Fruit fly (Drosophila melanogaster): ENCODE measurements around the gene Hibch.

The Hibch gene

dm6 chr3R:15332994-15333393 is 24.0 kb upstream of the Hibch start, which contains the start of the genes Fkbp39 and Cyfip (continued):
- TF ChIP-seq CG2875 (GFP tag; optimal IDR thresholded peaks at IDR 0.05): no peak
- peak; percentile 59; the same call in 2 of the 3 replicates for TF ChIP-seq CG7963 (GFP tag; IDR thresholded peaks at IDR 0.05; ENCODE audit: partially characterized antibody)
- peak; percentile 80 for TF ChIP-seq CG42726 (GFP tag; IDR thresholded peaks at IDR 0.05; ENCODE audit: partially characterized antibody)
- 0 out of 2 replicates have a peak, but pooled peaks have one; percentile 5 for TF ChIP-seq crol (GFP tag; IDR thresholded peaks at IDR 0.05)
- TF ChIP-seq Eip74EF (GFP tag; optimal IDR thresholded peaks at IDR 0.05): no peak
- no peak for TF ChIP-seq Usf (GFP tag; optimal IDR thresholded peaks at IDR 0.05)
- TF ChIP-seq CG17186 (GFP tag; optimal IDR thresholded peaks at IDR 0.05): peak; percentile 98
- no peak for TF ChIP-seq Ssrp (tag; optimal IDR thresholded peaks at IDR 0.05)
- peak; percentile 36 for TF ChIP-seq Six4 (GFP tag; optimal IDR thresholded peaks at IDR 0.05)
- TF ChIP-seq CG12236 (GFP tag; optimal IDR thresholded peaks at IDR 0.05): no peak
- peak; percentile 87 for TF ChIP-seq jumu (GFP tag; optimal IDR thresholded peaks at IDR 0.05)
- TF ChIP-seq CG31441 (GFP tag; IDR thresholded peaks at IDR 0.05): no peak
- TF ChIP-seq ttk (GFP tag; IDR thresholded peaks at IDR 0.05): no peak
- no peak for TF ChIP-seq Ravus (GFP tag; IDR thresholded peaks at IDR 0.05)
- TF ChIP-seq chn (GFP tag; optimal IDR thresholded peaks at IDR 0.05): peak; percentile 8
- peak; percentile 14 for TF ChIP-seq gcm2 (GFP tag; optimal IDR thresholded peaks at IDR 0.05)
- TF ChIP-seq Doc3 (GFP tag; IDR thresholded peaks at IDR 0.05; ENCODE audit: partially characterized antibody): peak; percentile 64
- TF ChIP-seq ham (GFP tag; IDR thresholded peaks at IDR 0.05): no peak
- no peak for TF ChIP-seq CG1832 (GFP tag; optimal IDR thresholded peaks at IDR 0.05)
- TF ChIP-seq tup (GFP tag; optimal IDR thresholded peaks at IDR 0.05): no peak
- peak; percentile 57 for TF ChIP-seq D (optimal IDR thresholded peaks at IDR 0.05)
- TF ChIP-seq D (GFP tag; optimal IDR thresholded peaks at IDR 0.05): no peak
- no peak for TF ChIP-seq klu (GFP tag; IDR thresholded peaks at IDR 0.05)
- TF ChIP-seq CG6689 (GFP tag; IDR thresholded peaks at IDR 0.05): no peak
- no peak; the same call in 1 of the 2 replicates for TF ChIP-seq cas (GFP tag; IDR thresholded peaks at IDR 0.05)
- no peak for TF ChIP-seq CG4820 (GFP tag; optimal IDR thresholded peaks at IDR 0.05)
- 0 out of 3 replicates have a peak, but pooled peaks have one; percentile 27 for TF ChIP-seq ase (GFP tag; IDR thresholded peaks at IDR 0.05)
- no peak for TF ChIP-seq gce (GFP tag; IDR thresholded peaks at IDR 0.05)
- no peak for TF ChIP-seq exex (tag; optimal IDR thresholded peaks at IDR 0.05)
- peak; percentile 34 for TF ChIP-seq CG7786 (GFP tag; optimal IDR thresholded peaks at IDR 0.05)
- TF ChIP-seq CG30403 (GFP tag; optimal IDR thresholded peaks at IDR 0.05): peak; percentile 33
- peak; percentile 85 for TF ChIP-seq gro (GFP tag; optimal IDR thresholded peaks at IDR 0.05)
- no peak for TF ChIP-seq CG17612 (GFP tag; IDR thresholded peaks at IDR 0.05)
- TF ChIP-seq CG17359 (tag; optimal IDR thresholded peaks at IDR 0.05): peak; percentile 21
- TF ChIP-seq danr (GFP tag; IDR thresholded peaks at IDR 0.05): no peak
- no peak for TF ChIP-seq Hr39 (optimal IDR thresholded peaks at IDR 0.05)
- peak; percentile 81 for TF ChIP-seq pita (GFP tag; optimal IDR thresholded peaks at IDR 0.05)
- TF ChIP-seq fd96Cb (tag; optimal IDR thresholded peaks at IDR 0.05): no peak
- peak; percentile 66; the same call in 1 of the 2 replicates for TF ChIP-seq vvl (GFP tag; IDR thresholded peaks at IDR 0.05)
- TF ChIP-seq Dip2 (GFP tag; IDR thresholded peaks at IDR 0.05): no peak
- TF ChIP-seq Bgb (GFP tag; IDR thresholded peaks at IDR 0.05; ENCODE audit: partially characterized antibody): peak; percentile 90
- TF ChIP-seq br (optimal IDR thresholded peaks at IDR 0.05): no peak
- no peak; the same call in 1 of the 2 replicates for TF ChIP-seq sisA (GFP tag; IDR thresholded peaks at IDR 0.05)
- TF ChIP-seq Ets97D (GFP tag; optimal IDR thresholded peaks at IDR 0.05): peak; percentile 95
- TF ChIP-seq NK7.1 (GFP tag; optimal IDR thresholded peaks at IDR 0.05): no peak
- no peak for TF ChIP-seq CG12299 (tag; optimal IDR thresholded peaks at IDR 0.05)
- peak; percentile 2 for TF ChIP-seq CG13296 (GFP tag; optimal IDR thresholded peaks at IDR 0.05)
- TF ChIP-seq CG12391 (tag; optimal IDR thresholded peaks at IDR 0.05): peak; percentile 64
- TF ChIP-seq CG1603 (tag; optimal IDR thresholded peaks at IDR 0.05): peak; percentile 93
- TF ChIP-seq CG10267 (tag; optimal IDR thresholded peaks at IDR 0.05): peak; percentile 60
- TF ChIP-seq chm (GFP tag; IDR thresholded peaks at IDR 0.05): no peak
- TF ChIP-seq CG6175 (GFP tag; IDR thresholded peaks at IDR 0.05): no peak
